Worm (Caenorhabditis elegans) whole organism, late embryonic: ENCODE results near the gene smk-1.

Experiments
- C38D4.7 ChIP-seq: fragments of 200-800 bp; sonication (Bioruptor generic); optimal IDR thresholded peaks from 2 replicates; lab custom pipeline; 2018; ENCODE audit warnings: mild to moderate bottlenecking, missing genetic modification characterization, moderate library complexity, missing compliant biosample characterization
- ets-4 ChIP-seq: sonication (generic microtip); optimal IDR thresholded peaks from 2 replicates; lab custom pipeline; 2016; ENCODE audit warnings: missing genetic modification characterization, missing compliant biosample characterization
- fkh-10 ChIP-seq: fragments of 150-350 bp; optimal IDR thresholded peaks from 2 replicates; lab custom pipeline; 2014; ENCODE audit warnings: missing biosample characterization, missing genetic modification reagents, missing genetic modification characterization

ce11 chrV:8643093-8643492 is 35.5 kb downstream of the smk-1 start, which contains the start of gene asp-13:
- TF ChIP-seq fkh-10 (GFP tag; lab: Kevin White, UChicago): no peak
- TF ChIP-seq ets-4 (tag; lab: Kevin White, UChicago): no peak
- TF ChIP-seq C38D4.7: no peak
